Fruit fly (Drosophila melanogaster) Kc167 (cell line): ENCODE data around the gene CG14694.

ENCODE experiments used
- Myc ChIP-seq: fragments of >200 bp; optimal IDR thresholded peaks from 2 replicates; lab custom pipeline; 2017; ENCODE audit warnings: missing external identifiers
- Sin3A ChIP-seq: fragments of >200 bp; optimal IDR thresholded peaks from 2 replicates; lab custom pipeline; 2018; ENCODE audit warnings: missing external identifiers
- h ChIP-seq: fragments of >200 bp; optimal IDR thresholded peaks from 3 replicates; lab custom pipeline; 2018; ENCODE audit warnings: missing external identifiers
- insv ChIP-seq: fragments of >200 bp; optimal IDR thresholded peaks from 3 replicates; lab custom pipeline; 2018; ENCODE audit warnings: missing external identifiers
- psq ChIP-seq: fragments of >200 bp; optimal IDR thresholded peaks from 2 replicates; lab custom pipeline; 2017; ENCODE audit warnings: missing external identifiers
- ttk ChIP-seq: sonication (Bioruptor generic); optimal IDR thresholded peaks from 2 replicates; lab custom pipeline; 2017; ENCODE audit warnings: missing external identifiers

DNA sequence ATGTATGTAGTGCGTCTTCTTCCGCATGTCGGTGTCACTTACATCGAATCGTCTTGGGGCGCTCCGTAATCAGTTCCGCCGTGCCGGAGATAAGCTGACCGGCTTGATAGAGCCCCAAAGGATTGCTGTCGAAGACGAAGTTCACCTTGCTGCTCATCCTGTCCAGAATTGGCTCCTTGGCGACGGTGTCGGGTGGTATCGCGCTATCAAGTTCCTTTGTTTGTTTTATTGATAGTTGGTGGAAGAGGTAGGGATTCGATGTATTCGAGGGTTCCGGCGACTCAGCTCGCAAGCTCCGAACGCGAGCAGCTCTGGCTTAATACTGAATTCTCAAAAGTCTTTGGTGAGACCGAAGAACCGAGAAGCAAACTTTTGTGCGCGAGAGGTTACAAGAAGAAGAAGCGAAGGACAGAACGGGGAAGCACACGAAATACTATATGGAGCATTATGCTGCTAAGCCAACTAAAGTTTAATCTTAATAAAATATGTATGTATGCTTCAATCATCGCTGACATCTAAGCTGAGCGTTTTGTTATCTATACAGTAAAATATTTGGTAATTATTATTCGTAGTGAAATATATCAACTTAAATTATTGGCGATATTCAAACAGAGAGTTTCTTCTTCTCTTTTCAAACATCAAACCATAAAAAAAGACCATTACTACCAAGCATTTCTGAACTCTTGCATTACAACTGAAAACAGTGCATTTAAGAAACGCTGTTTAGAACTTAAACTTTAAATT lies 25.2 kb upstream of the CG14694 start, which contains the start of gene CG14696:
- TF ChIP-seq insv (lab: Kevin White, UChicago) (no peak), h (lab: Kevin White, UChicago) (no peak), psq (lab: Kevin White, UChicago) (no peak), ttk (lab: Kevin White, UChicago) (no peak), Myc (no peak), Sin3A (no peak)
